Worm (Caenorhabditis elegans): ENCODE data around the gene srw-121.
"Not testable (repeated sequence)": the region's sequence is repeated elsewhere in the genome, so short reads cannot be mapped to it uniquely, and the experiment has no call there.

srw-121 gene

ce11 chrV:2955342-2955741 is 36.0 kb downstream of the srw-121 start, which contains the start of gene srh-248:
srh-248 (minus strand) TSS chrV:2955442.
- not testable (repeated sequence) for TF ChIP-seq F10B5.3 (tag; optimal IDR thresholded peaks at IDR 0.05); hlh-30 (tag; optimal IDR thresholded peaks at IDR 0.05; ENCODE audit: insufficient read depth); nhr-111 (GFP tag; optimal IDR thresholded peaks at IDR 0.05)

- TF ChIP-seq ceh-44 (GFP tag; IDR thresholded peaks at IDR 0.05); nhr-25 (tag; optimal IDR thresholded peaks at IDR 0.05; ENCODE audit: borderline replicate concordance, insufficient read depth); R02D3.7 (tag; optimal IDR thresholded peaks at IDR 0.05): not testable (repeated sequence)
These were observed 39.3 kb downstream of the srw-121 start, which contains the start of gene srw-122 for ce11 chrV:2952102-2952501. srw-122 (minus strand) TSS chrV:2952202.

- TF ChIP-seq hmg-1.1 (GFP tag; IDR thresholded peaks at IDR 0.05) (no peak), nhr-77 (tag; optimal IDR thresholded peaks at IDR 0.05) (no peak), aha-1 (tag) (no peak), duxl-1 (tag; optimal IDR thresholded peaks at IDR 0.05; ENCODE audit: poor library complexity) (no peak), lin-15B (tag; optimal IDR thresholded peaks at IDR 0.05) (no peak), zfp-3 (GFP tag; conservative IDR thresholded peaks at IDR 0.05) (no peak), ama-1 (optimal IDR thresholded peaks at IDR 0.05) (no peak), aly-2 (tag; optimal IDR thresholded peaks at IDR 0.05) (no peak), hif-1 (tag; optimal IDR thresholded peaks at IDR 0.05) (no peak)
These were observed 45.8 kb downstream of the srw-121 start, which contains the start of gene srh-87 for ce11 chrV:2945602-2946001. srh-87 (minus strand) TSS chrV:2945702.

- TF ChIP-seq vab-7 (GFP tag; IDR thresholded peaks at IDR 0.05) (no peak), aly-2 (tag; optimal IDR thresholded peaks at IDR 0.05) (no peak), nhr-41 (GFP tag; IDR thresholded peaks at IDR 0.05) (no peak), nhr-10 (tag; optimal IDR thresholded peaks at IDR 0.05) (no peak), mxl-3 (GFP tag; optimal IDR thresholded peaks at IDR 0.05) (no peak), ces-1 (GFP tag; optimal IDR thresholded peaks at IDR 0.05) (no peak), tra-1 (GFP tag; IDR thresholded peaks at IDR 0.05) (no peak), saeg-2 (GFP tag; IDR thresholded peaks at IDR 0.05) (no peak), fkh-10 (GFP tag; optimal IDR thresholded peaks at IDR 0.05) (no peak), snpc-4 (tag; optimal IDR thresholded peaks at IDR 0.05) (no peak), Y75B8A.6 (GFP tag; IDR thresholded peaks at IDR 0.05) (no peak), lin-1 (GFP tag; IDR thresholded peaks at IDR 0.05) (no peak)
These were observed 47.5 kb downstream of the srw-121 start, which contains the start of gene srw-137 for ce11 chrV:2943859-2944258. srw-137 (minus strand) TSS chrV:2943959.

DNA sequence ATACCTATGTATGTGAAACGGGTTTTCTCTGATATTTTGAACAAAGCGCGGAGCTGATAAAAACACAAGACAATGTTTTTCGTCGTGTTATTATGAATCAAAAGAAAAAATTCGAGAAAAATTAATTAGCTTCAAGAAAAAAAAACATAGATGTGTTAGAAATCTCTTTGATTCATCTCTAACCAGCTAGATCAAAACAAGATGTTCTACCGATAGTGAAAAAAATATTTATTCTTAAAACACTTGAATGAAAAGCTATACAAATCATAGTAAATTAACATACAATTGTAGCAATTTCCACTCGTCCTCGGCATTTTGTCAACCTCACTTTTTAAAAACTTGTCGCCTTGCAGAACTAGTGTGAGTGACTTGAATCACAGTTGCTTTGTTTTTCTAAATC is 49.1 kb downstream of the srw-121 start:
- TF ChIP-seq F37D6.2 (tag; optimal IDR thresholded peaks at IDR 0.05) (no peak), nhr-6 (tag; optimal IDR thresholded peaks at IDR 0.05) (no peak), unc-62 (GFP tag; optimal IDR thresholded peaks at IDR 0.05 in 1 of 2) (peak in 1 of 2 experiments; percentile 94), unc-62 (tag; optimal IDR thresholded peaks at IDR 0.05) (no peak), snpc-4 (tag; optimal IDR thresholded peaks at IDR 0.05) (no peak)

DNA sequence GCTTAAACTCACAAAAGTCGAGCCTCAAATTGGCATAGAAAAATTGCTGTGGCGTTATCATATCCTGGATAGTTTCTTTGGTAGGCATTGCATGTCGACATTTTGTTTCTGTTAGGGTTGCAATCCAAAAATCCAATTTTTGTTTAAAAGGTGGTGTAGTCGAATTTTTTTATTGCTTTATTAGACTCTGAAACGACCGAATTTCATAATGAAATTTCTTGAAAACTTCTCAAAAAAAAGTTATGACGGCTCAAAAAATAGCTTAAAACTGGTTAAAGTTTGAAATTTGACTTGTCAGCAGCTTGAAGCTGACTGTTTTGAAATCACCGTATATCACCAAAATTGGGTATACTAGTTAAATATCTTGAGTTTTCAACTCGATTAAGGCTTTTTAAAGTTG is 50.0 kb downstream of the srw-121 start, which contains the start of gene srw-143:
srw-143 (minus strand) TSS at position 101 of the 400 bp plus-strand sequence.
- TF ChIP-seq dmd-9 (GFP tag; IDR thresholded peaks at IDR 0.05) (no peak), gei-8 (GFP tag; optimal IDR thresholded peaks at IDR 0.05) (no peak), Y105C5A.15 (GFP tag; IDR thresholded peaks at IDR 0.05) (no peak), sdz-12 (GFP tag; optimal IDR thresholded peaks at IDR 0.05) (no peak), cey-2 (tag; optimal IDR thresholded peaks at IDR 0.05; ENCODE audit: borderline replicate concordance, insufficient read depth) (no peak), nhr-28 (tag; optimal IDR thresholded peaks at IDR 0.05) (no peak), daf-12 (tag; optimal IDR thresholded peaks at IDR 0.05) (no peak)
